Fruit fly (Drosophila melanogaster): Measurements from ENCODE around the gene sl.
A peak's percentile ranks its signal among the peaks of the same experiment; 100 is the strongest.

Gene sl

DNA sequence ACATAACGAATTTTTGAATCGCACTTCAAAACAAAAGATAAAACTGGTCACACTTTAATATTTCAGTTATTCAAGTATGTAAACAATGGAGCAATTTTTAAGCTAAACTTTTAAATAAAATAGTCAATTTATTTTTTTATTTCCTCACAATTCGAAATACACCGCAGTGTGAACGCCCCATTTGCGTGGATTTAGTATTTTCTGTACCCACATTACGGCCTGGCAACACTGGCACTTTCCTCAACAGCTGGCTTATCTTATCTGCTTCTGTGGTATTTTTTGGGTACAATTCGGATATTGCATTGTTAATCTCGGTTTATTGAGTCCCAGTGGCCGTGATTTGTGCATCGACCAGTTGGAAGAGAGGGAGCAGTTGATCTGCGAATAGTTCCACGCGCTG lies at the start of gene sl:
Gene sl (plus strand): TSS at position 254 of the 400 bp plus-strand sequence.
- TF ChIP-seq achi (GFP tag; optimal IDR thresholded peaks at IDR 0.05) (no peak), CG31627 (GFP tag; optimal IDR thresholded peaks at IDR 0.05) (peak; percentile 12), CG11902 (GFP tag; optimal IDR thresholded peaks at IDR 0.05) (no peak)

DNA sequence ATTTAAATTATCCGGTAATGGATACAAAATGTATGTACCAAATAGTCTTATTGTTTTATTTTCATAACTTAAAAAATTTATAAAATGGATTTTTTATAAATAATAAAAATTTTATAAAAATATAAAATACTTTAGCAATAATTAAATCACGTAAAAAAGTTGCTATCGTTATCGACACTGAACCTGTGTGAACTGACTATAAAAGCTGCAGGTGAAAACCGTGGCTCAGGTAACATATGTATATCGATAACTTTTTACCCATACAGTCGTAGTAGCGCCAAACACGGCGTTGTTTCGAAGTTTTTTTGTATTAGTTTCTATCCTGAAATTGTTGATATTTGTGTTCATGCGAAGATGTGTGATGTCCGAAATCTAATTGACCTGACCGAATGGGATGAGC lies 46.5 kb upstream of the sl start, which contains the start of gene CG3679:
Gene CG3679 (plus strand): TSS at position 235 of the 400 bp plus-strand sequence.
- TF ChIP-seq CG3919 (GFP tag; optimal IDR thresholded peaks at IDR 0.05) (no peak), Ets96B (tag; optimal IDR thresholded peaks at IDR 0.05) (no peak), CG6854 (GFP tag; optimal IDR thresholded peaks at IDR 0.05) (no peak), CG3032 (tag; optimal IDR thresholded peaks at IDR 0.05) (peak; percentile 7), svp (GFP tag) (no peak)

DNA sequence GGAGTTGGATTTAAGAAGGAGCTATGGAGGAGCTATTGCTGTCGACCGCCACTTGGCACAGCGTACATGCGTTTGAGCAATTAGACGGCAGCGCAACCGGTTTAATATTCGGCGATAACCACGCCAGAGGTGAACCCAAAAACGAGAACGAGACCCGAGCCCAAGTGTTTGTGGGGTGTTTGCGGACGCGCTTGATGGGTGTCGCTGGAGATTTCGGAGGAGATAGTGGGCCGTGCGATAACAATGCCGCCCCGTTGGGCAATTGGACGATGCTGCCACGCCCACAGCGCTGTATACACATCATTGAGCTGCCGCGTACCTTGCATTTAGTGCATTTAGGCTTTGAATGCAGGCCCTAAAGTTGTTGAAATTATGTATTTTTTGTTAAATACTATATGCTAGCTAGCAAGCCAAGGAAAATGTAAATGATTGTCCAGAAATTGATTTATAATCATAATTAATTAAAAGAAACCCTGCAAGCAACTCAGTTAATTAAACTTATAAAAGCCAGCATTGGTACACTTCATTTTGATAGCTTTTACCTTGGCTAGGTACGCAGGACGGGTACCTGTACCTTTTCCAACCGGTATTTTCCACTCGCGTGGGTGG lies 41.7 kb upstream of the sl start, which contains the start of gene Had1:
Gene Had1 (minus strand): TSS at position 358 of the 609 bp plus-strand sequence.
- TF ChIP-seq pdm3 (GFP tag; optimal IDR thresholded peaks at IDR 0.05) = no peak
- TF ChIP-seq Eip78C (GFP tag) = peak; percentile 8
- TF ChIP-seq svp (GFP tag) = peak; percentile 81

DNA sequence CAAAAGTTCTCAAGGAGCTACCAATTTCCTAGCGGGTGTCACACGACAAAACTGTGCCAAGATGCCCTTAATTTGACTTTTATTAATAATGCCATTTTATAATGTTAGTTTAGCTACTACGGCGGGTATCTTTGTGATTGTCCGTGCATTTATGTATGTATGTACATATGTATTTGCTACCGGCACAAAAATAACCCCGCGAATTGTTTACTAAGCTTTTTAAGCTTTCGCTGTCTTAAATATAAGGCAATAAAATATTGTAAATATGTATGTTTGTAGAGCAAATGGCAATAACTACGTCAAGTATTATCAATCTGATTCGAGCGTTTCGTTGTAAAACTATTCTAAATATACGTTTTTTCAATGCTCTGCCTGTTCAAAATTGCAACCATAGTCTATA lies 41.2 kb upstream of the sl start:
- TF ChIP-seq fkh (GFP tag; optimal IDR thresholded peaks at IDR 0.05) = peak; percentile 17
- TF ChIP-seq Eip78C (GFP tag) = peak; percentile 36
- no peak for TF ChIP-seq CG11762 (GFP tag; optimal IDR thresholded peaks at IDR 0.05; ENCODE audit: insufficient read depth)

DNA sequence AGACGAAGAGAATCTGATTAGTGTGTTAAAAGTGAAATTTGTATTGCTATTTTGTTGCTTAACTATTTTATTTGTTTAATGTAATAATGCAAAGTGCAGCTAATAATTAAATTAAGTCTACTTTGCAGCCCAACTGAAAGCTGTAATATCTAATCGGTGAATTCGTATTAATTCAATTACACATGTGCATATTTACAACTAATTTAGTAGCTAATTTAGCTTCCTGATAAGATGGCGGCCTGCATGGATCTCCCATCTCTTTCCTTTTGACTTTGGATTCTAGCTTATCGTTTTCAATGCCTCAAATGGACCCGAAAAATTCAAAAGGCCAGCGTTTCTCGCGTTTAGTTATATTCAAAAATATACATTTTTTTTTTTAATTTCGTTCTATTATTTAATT lies 40.4 kb upstream of the sl start:
- TF ChIP-seq CG11762 (GFP tag; optimal IDR thresholded peaks at IDR 0.05; ENCODE audit: insufficient read depth) = no peak
- no peak for TF ChIP-seq CG15336 (GFP tag; IDR thresholded peaks at IDR 0.05)
- TF ChIP-seq CG6163 (GFP tag; IDR thresholded peaks at IDR 0.05) = no peak
- TF ChIP-seq svp (GFP tag) = no peak

DNA sequence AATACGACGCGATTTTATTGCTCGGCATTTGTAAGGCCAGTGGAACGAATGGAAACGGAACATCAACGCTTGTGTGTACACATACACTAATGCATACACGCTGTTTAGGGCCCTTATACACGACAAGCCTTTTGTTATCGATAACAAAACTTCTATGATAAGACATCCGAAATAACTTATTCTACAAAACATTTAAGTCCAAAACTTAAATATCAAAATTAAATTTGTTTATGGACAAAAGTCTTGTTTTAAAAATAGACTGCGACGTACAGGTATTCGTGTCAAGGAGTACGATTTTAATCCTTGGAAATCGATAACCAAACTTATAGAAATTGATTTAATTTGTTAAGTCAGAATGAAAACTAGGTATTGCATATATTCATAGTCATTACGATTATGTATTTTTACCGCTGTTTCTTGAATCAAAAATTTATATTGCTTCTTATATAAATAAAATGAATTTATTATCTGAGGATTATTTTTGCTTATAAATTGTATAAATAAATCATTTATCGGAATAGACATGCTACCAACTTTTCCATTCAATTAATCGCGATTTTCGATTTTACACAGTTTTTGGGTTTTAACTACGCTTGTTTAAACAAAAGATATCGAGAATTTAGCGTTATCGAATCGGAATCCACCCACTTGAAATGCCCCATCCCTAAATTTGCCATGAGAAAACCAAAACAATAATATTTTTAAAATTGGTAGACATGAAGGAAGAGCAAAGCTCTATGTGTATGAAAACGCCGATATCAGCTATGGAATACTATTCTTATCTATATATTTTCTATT lies 36.8 kb upstream of the sl start, which contains the start of the genes CG9915 and SWIP:
Gene CG9915 (minus strand): TSS at position 61 of the 798 bp plus-strand sequence.
Gene SWIP (plus strand): TSS at position 632 of the 798 bp plus-strand sequence.
- TF ChIP-seq Eip78C (GFP tag) = peak; percentile 74
- TF ChIP-seq CG3032 (tag; optimal IDR thresholded peaks at IDR 0.05) = peak; percentile 7
- TF ChIP-seq esn (GFP tag; optimal IDR thresholded peaks at IDR 0.05) = peak; percentile 23
- no peak for TF ChIP-seq acj6 (GFP tag; optimal IDR thresholded peaks at IDR 0.05)
- TF ChIP-seq achi (GFP tag; optimal IDR thresholded peaks at IDR 0.05) = no peak
- TF ChIP-seq CG15336 (GFP tag; IDR thresholded peaks at IDR 0.05) = no peak
- TF ChIP-seq CG11294 (GFP tag; IDR thresholded peaks at IDR 0.05) = no peak
- peak; percentile 53 for TF ChIP-seq fkh (GFP tag; optimal IDR thresholded peaks at IDR 0.05)
- TF ChIP-seq CG31627 (GFP tag; optimal IDR thresholded peaks at IDR 0.05) = no peak

DNA sequence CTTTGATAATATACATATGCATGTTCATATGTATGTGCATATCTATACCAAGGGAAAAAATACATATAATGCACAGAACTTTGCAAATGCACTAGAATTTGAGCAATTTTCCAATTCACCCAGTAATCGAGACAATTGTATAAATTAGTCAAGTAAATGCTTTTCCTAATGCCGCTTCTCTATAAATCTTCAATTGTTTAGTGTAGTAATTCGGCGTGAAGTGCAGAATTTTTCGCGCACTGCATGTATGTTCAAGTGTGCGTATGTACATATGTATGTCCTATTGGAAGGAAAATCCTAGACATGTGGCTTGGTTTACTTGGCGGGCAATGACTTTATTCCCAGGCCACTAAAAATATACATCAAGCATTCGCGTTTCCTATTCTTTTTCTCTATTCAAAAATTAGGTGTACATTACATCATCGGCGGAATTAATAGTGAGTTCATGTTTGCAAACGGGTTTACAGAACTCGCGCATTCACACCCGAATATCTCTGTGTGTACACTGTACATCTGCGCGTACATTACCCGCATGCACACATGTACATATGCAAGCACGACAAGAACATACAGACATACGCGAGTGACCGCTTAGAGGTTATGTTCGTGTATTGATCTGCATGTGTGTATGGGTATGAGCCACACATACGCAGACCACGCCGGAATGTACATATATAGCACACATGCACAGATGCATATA lies 31.1 kb upstream of the sl start:
- TF ChIP-seq Lpt (GFP tag; optimal IDR thresholded peaks at IDR 0.05) = peak; percentile 72
- TF ChIP-seq dac (GFP tag; optimal IDR thresholded peaks at IDR 0.05) = peak; percentile 45
- peak; percentile 83 for TF ChIP-seq fkh (GFP tag; optimal IDR thresholded peaks at IDR 0.05)
- TF ChIP-seq Sox15 (GFP tag; optimal IDR thresholded peaks at IDR 0.05) = peak; percentile 60
- peak; percentile 75 for TF ChIP-seq CG15336 (GFP tag; IDR thresholded peaks at IDR 0.05)
- peak; percentile 79 for TF ChIP-seq OdsH (GFP tag; optimal IDR thresholded peaks at IDR 0.05)
- TF ChIP-seq Hr4 (GFP tag; optimal IDR thresholded peaks at IDR 0.05) = peak; percentile 79
- peak; percentile 50 for TF ChIP-seq Ets21C (GFP tag; optimal IDR thresholded peaks at IDR 0.05)
- TF ChIP-seq Sox102F (GFP tag; optimal IDR thresholded peaks at IDR 0.05) = no peak
- peak; percentile 64 for TF ChIP-seq cyc (GFP tag; optimal IDR thresholded peaks at IDR 0.05)
- peak; percentile 72 for TF ChIP-seq svp (GFP tag)
- TF ChIP-seq Met (GFP tag; optimal IDR thresholded peaks at IDR 0.05) = no peak
- TF ChIP-seq eg (GFP tag; IDR thresholded peaks at IDR 0.05) = peak; percentile 78; the same call in 2 of the 3 replicates
- TF ChIP-seq CG3032 (tag; optimal IDR thresholded peaks at IDR 0.05) = peak; percentile 76
- peak; percentile 86 for TF ChIP-seq CG10631 (GFP tag; optimal IDR thresholded peaks at IDR 0.05)
- TF ChIP-seq dsx (GFP tag; optimal IDR thresholded peaks at IDR 0.05; ENCODE audit: poor library complexity, severe bottlenecking) = peak; percentile 49
- peak; percentile 40 for TF ChIP-seq CG34406 (GFP tag; optimal IDR thresholded peaks at IDR 0.05)
- peak; percentile 82 for TF ChIP-seq acj6 (GFP tag; optimal IDR thresholded peaks at IDR 0.05)
- no peak for TF ChIP-seq CG6854 (GFP tag; optimal IDR thresholded peaks at IDR 0.05)
- TF ChIP-seq CG7368 (GFP tag; optimal IDR thresholded peaks at IDR 0.05) = no peak
- peak; percentile 67 for TF ChIP-seq CG8632 (GFP tag; optimal IDR thresholded peaks at IDR 0.05)
- peak; percentile 76 for TF ChIP-seq Gug (GFP tag; IDR thresholded peaks at IDR 0.05)
- TF ChIP-seq CG32006 (GFP tag; optimal IDR thresholded peaks at IDR 0.05) = peak; percentile 77

Measured in whole organism, prepupa.